ENCODE assay signal across 3 fruit fly cellular contexts in genomic region chrX:20501640-20502039, dm6.
TF ChIP-seq lines count a peak whose summit lies in the region.

No protein-coding gene starts in this region.

- no peak for TF ChIP-seq CTCF in whole organism, embryonic (GFP tag; optimal IDR thresholded peaks at IDR 0.05; lab: Kevin White, UChicago)

TF ChIP-seq in whole organism, embryonic, 481 proteins besides CTCF, POLR2A, EP300 and RAD21:
- no peak for TF ChIP-seq Lim3 (GFP tag; IDR thresholded peaks at IDR 0.05; lab: Robert Waterston, UW)
- TF ChIP-seq eve (GFP tag; optimal IDR thresholded peaks at IDR 0.05; lab: Kevin White, UChicago) = peak in 1 of 2 experiments; percentile 7
- TF ChIP-seq B-H1 (GFP tag; IDR thresholded peaks at IDR 0.05; lab: Robert Waterston, UW) = 0 out of 3 replicates have a peak, but pooled peaks have one; percentile 2
- no peak for TF ChIP-seq CG32772 (GFP tag; IDR thresholded peaks at IDR 0.05; lab: Robert Waterston, UW)
- TF ChIP-seq CG12391 (tag; optimal IDR thresholded peaks at IDR 0.05; lab: Kevin White, UChicago) = no peak
- TF ChIP-seq Mad (GFP tag; optimal IDR thresholded peaks at IDR 0.05; lab: Kevin White, UChicago) = no peak
- TF ChIP-seq btn (GFP tag; optimal IDR thresholded peaks at IDR 0.05; lab: Kevin White, UChicago) = no peak
- no peak for TF ChIP-seq peb (GFP tag; IDR thresholded peaks at IDR 0.05; lab: Robert Waterston, UW)
- TF ChIP-seq vvl (GFP tag; IDR thresholded peaks at IDR 0.05; lab: Robert Waterston, UW) = no peak
- TF ChIP-seq tin (GFP tag; optimal IDR thresholded peaks at IDR 0.05; lab: Kevin White, UChicago) = no peak
- no peak for TF ChIP-seq bbx (GFP tag; IDR thresholded peaks at IDR 0.05; lab: Robert Waterston, UW; ENCODE audit: partially characterized antibody)
- TF ChIP-seq CG17912 (GFP tag; optimal IDR thresholded peaks at IDR 0.05; lab: Kevin White, UChicago) = no peak
- no peak for TF ChIP-seq CG7745 (tag; optimal IDR thresholded peaks at IDR 0.05; lab: Kevin White, UChicago)
- no peak for TF ChIP-seq Dek (tag; optimal IDR thresholded peaks at IDR 0.05; lab: Kevin White, UChicago)
- TF ChIP-seq wdn (GFP tag; IDR thresholded peaks at IDR 0.05; lab: Robert Waterston, UW) = no peak
- TF ChIP-seq Hmr (GFP tag; optimal IDR thresholded peaks at IDR 0.05; lab: Kevin White, UChicago) = no peak
- no peak for TF ChIP-seq Sox102F (GFP tag; optimal IDR thresholded peaks at IDR 0.05; lab: Kevin White, UChicago)
TF ChIP-seq in whole organism, embryonic: peak in this region for 2.

TF ChIP-seq in whole organism, prepupa, 60 proteins besides CTCF, POLR2A, EP300 and RAD21 (continues in another document):
- no peak for TF ChIP-seq CG8119 (GFP tag; IDR thresholded peaks at IDR 0.05; lab: Robert Waterston, UW)
- TF ChIP-seq Hr38 (GFP tag; optimal IDR thresholded peaks at IDR 0.05; lab: Kevin White, UChicago) = no peak
- no peak for TF ChIP-seq esn (GFP tag; optimal IDR thresholded peaks at IDR 0.05; lab: Kevin White, UChicago)
- no peak for TF ChIP-seq salr (GFP tag; optimal IDR thresholded peaks at IDR 0.05; lab: Kevin White, UChicago)
- no peak for TF ChIP-seq CG11902 (GFP tag; optimal IDR thresholded peaks at IDR 0.05; lab: Kevin White, UChicago)
- TF ChIP-seq CG6854 (GFP tag; optimal IDR thresholded peaks at IDR 0.05; lab: Kevin White, UChicago) = no peak
- TF ChIP-seq CG15336 (GFP tag; IDR thresholded peaks at IDR 0.05; lab: Robert Waterston, UW) = no peak
- no peak for TF ChIP-seq Ets96B (tag; optimal IDR thresholded peaks at IDR 0.05; lab: Kevin White, UChicago)
- TF ChIP-seq dac (GFP tag; optimal IDR thresholded peaks at IDR 0.05; lab: Kevin White, UChicago) = no peak
- TF ChIP-seq lz (GFP tag; optimal IDR thresholded peaks at IDR 0.05; lab: Kevin White, UChicago) = no peak
- TF ChIP-seq CG8632 (GFP tag; optimal IDR thresholded peaks at IDR 0.05; lab: Kevin White, UChicago) = no peak
- no peak for TF ChIP-seq pdm3 (GFP tag; optimal IDR thresholded peaks at IDR 0.05; lab: Kevin White, UChicago)
- no peak for TF ChIP-seq CG3919 (GFP tag; optimal IDR thresholded peaks at IDR 0.05; lab: Kevin White, UChicago)
- TF ChIP-seq Hr39 (GFP tag; optimal IDR thresholded peaks at IDR 0.05; lab: Kevin White, UChicago) = no peak
- TF ChIP-seq CG1621 (tag; optimal IDR thresholded peaks at IDR 0.05; lab: Kevin White, UChicago) = no peak
- no peak for TF ChIP-seq fd59A (GFP tag; optimal IDR thresholded peaks at IDR 0.05; lab: Kevin White, UChicago)
- no peak for TF ChIP-seq CG31627 (GFP tag; optimal IDR thresholded peaks at IDR 0.05; lab: Kevin White, UChicago)
- no peak for TF ChIP-seq Blimp-1 (GFP tag; optimal IDR thresholded peaks at IDR 0.05; lab: Kevin White, UChicago)
- no peak for TF ChIP-seq Sox102F (GFP tag; optimal IDR thresholded peaks at IDR 0.05; lab: Kevin White, UChicago)
- TF ChIP-seq net (GFP tag; optimal IDR thresholded peaks at IDR 0.05; lab: Kevin White, UChicago) = no peak
- TF ChIP-seq CG11762 (GFP tag; optimal IDR thresholded peaks at IDR 0.05; lab: Kevin White, UChicago; ENCODE audit: insufficient read depth) = peak; percentile 10
- TF ChIP-seq Gug (GFP tag; IDR thresholded peaks at IDR 0.05; lab: Robert Waterston, UW) = no peak
- no peak for TF ChIP-seq CG9139 (GFP tag; optimal IDR thresholded peaks at IDR 0.05; lab: Kevin White, UChicago)
- TF ChIP-seq eg (GFP tag; IDR thresholded peaks at IDR 0.05; lab: Robert Waterston, UW) = no peak
- no peak for TF ChIP-seq vri (GFP tag; optimal IDR thresholded peaks at IDR 0.05; lab: Kevin White, UChicago)
- no peak for TF ChIP-seq CG34406 (GFP tag; optimal IDR thresholded peaks at IDR 0.05; lab: Kevin White, UChicago)
- TF ChIP-seq fkh (GFP tag; optimal IDR thresholded peaks at IDR 0.05; lab: Kevin White, UChicago) = no peak
- no peak for TF ChIP-seq Smox (GFP tag; optimal IDR thresholded peaks at IDR 0.05; lab: Kevin White, UChicago)
- no peak for TF ChIP-seq CG6163 (GFP tag; IDR thresholded peaks at IDR 0.05; lab: Robert Waterston, UW)
- no peak for TF ChIP-seq Sox15 (GFP tag; optimal IDR thresholded peaks at IDR 0.05; lab: Kevin White, UChicago)
- no peak for TF ChIP-seq CG8319 (GFP tag; optimal IDR thresholded peaks at IDR 0.05; lab: Kevin White, UChicago)
- TF ChIP-seq CG11294 (GFP tag; IDR thresholded peaks at IDR 0.05; lab: Robert Waterston, UW) = no peak
- TF ChIP-seq CG6792 (GFP tag; optimal IDR thresholded peaks at IDR 0.05; lab: Kevin White, UChicago) = no peak
- no peak for TF ChIP-seq CG4318 (GFP tag; optimal IDR thresholded peaks at IDR 0.05; lab: Kevin White, UChicago)
- TF ChIP-seq CG10669 (GFP tag; optimal IDR thresholded peaks at IDR 0.05; lab: Kevin White, UChicago) = peak; percentile 7
- no peak for TF ChIP-seq Eip75B (GFP tag; optimal IDR thresholded peaks at IDR 0.05; lab: Kevin White, UChicago)
- TF ChIP-seq Ets21C (GFP tag; optimal IDR thresholded peaks at IDR 0.05; lab: Kevin White, UChicago) = no peak
- peak; percentile 55 for TF ChIP-seq Eip78C (GFP tag; lab: Kevin White, UChicago)
- peak; percentile 19 for TF ChIP-seq acj6 (GFP tag; optimal IDR thresholded peaks at IDR 0.05; lab: Kevin White, UChicago)
- TF ChIP-seq fd85E (GFP tag; optimal IDR thresholded peaks at IDR 0.05; lab: Kevin White, UChicago) = no peak
- TF ChIP-seq Met (GFP tag; optimal IDR thresholded peaks at IDR 0.05; lab: Kevin White, UChicago) = no peak

TF ChIP-seq in whole organism, pupa, 21 proteins besides CTCF, POLR2A, EP300 and RAD21:
- TF ChIP-seq CG8159 (tag; optimal IDR thresholded peaks at IDR 0.05; lab: Kevin White, UChicago) = peak; percentile 39
- TF ChIP-seq Pif1B (GFP tag; optimal IDR thresholded peaks at IDR 0.05; lab: Kevin White, UChicago) = no peak
- no peak for TF ChIP-seq EcR (GFP tag; optimal IDR thresholded peaks at IDR 0.05; lab: Kevin White, UChicago)
- TF ChIP-seq fd96Ca (GFP tag; IDR thresholded peaks at IDR 0.05; lab: Robert Waterston, UW) = no peak
- peak; percentile 62 for TF ChIP-seq CG14655 (GFP tag; optimal IDR thresholded peaks at IDR 0.05; lab: Kevin White, UChicago)
- TF ChIP-seq CG9948 (tag; optimal IDR thresholded peaks at IDR 0.05; lab: Kevin White, UChicago) = peak; percentile 53
- TF ChIP-seq CG10348 (GFP tag; IDR thresholded peaks at IDR 0.05; lab: Robert Waterston, UW) = no peak
- no peak for TF ChIP-seq CG32121 (GFP tag; IDR thresholded peaks at IDR 0.05; lab: Robert Waterston, UW)
- peak; percentile 27 for TF ChIP-seq CG17806 (tag; optimal IDR thresholded peaks at IDR 0.05; lab: Kevin White, UChicago)
- no peak for TF ChIP-seq CG13204 (GFP tag; optimal IDR thresholded peaks at IDR 0.05; lab: Kevin White, UChicago)
- TF ChIP-seq Ets98B (GFP tag; IDR thresholded peaks at IDR 0.05; lab: Robert Waterston, UW) = no peak
- no peak for TF ChIP-seq D1 (tag; optimal IDR thresholded peaks at IDR 0.05; lab: Kevin White, UChicago)
- TF ChIP-seq CG12605 (GFP tag; IDR thresholded peaks at IDR 0.05; lab: Robert Waterston, UW) = no peak
- no peak for TF ChIP-seq Snoo (tag; optimal IDR thresholded peaks at IDR 0.05; lab: Kevin White, UChicago)
- no peak for TF ChIP-seq CG34367 (tag; optimal IDR thresholded peaks at IDR 0.05; lab: Kevin White, UChicago)
- TF ChIP-seq Pif1A (GFP tag; optimal IDR thresholded peaks at IDR 0.05; lab: Kevin White, UChicago) = no peak
- peak; percentile 32 for TF ChIP-seq CG8301 (tag; optimal IDR thresholded peaks at IDR 0.05; lab: Kevin White, UChicago)
- no peak for TF ChIP-seq rn (GFP tag; IDR thresholded peaks at IDR 0.05; lab: Robert Waterston, UW)
- TF ChIP-seq gl (tag; optimal IDR thresholded peaks at IDR 0.05; lab: Kevin White, UChicago) = no peak
- TF ChIP-seq CG15710 (tag; optimal IDR thresholded peaks at IDR 0.05; lab: Kevin White, UChicago) = no peak
- no peak for TF ChIP-seq CG4496 (GFP tag; IDR thresholded peaks at IDR 0.05; lab: Robert Waterston, UW)
